Worm (Caenorhabditis elegans) whole organism, midembryonic: ENCODE measurements around the gene rog-1.

Source experiments
- cog-1 ChIP-seq: sonication (generic microtip); optimal IDR thresholded peaks from 2 replicates; lab custom pipeline; 2016; ENCODE audit warnings: missing genetic modification characterization, missing compliant biosample characterization
- flt-1 ChIP-seq: fragments of 200-800 bp; sonication (Bioruptor generic); IDR thresholded peaks from 2 replicates; pipeline ENCODE4 v1.3.6; 2022; ENCODE audit warnings: missing genetic modification characterization, missing compliant biosample characterization
- klf-2 ChIP-seq: fragments of 200-800 bp; sonication (Bioruptor generic); conservative IDR thresholded peaks from 2 replicates; pipeline ENCODE4 v1.3.6; 2022; ENCODE audit warnings: missing genetic modification reagents, missing genetic modification characterization, missing compliant biosample characterization
- ref-1 ChIP-seq: fragments of 200-800 bp; sonication (Bioruptor generic); conservative IDR thresholded peaks from 2 replicates; pipeline ENCODE4 v1.3.6; 2022; ENCODE audit warnings: missing genetic modification reagents, missing genetic modification characterization, missing compliant biosample characterization
- tab-1 ChIP-seq: fragments of 200-800 bp; sonication (Bioruptor generic); IDR thresholded peaks from 2 replicates; pipeline ENCODE4 v1.3.6; 2022; ENCODE audit warnings: missing genetic modification characterization, missing compliant biosample characterization
- ztf-23 ChIP-seq: fragments of 200-800 bp; sonication (Bioruptor generic); IDR thresholded peaks from 2 replicates; pipeline ENCODE4 v1.3.6; 2022; ENCODE audit warnings: missing genetic modification reagents, missing genetic modification characterization, missing compliant biosample characterization
- ztf-29 ChIP-seq: fragments of 200-800 bp; sonication (Bioruptor generic); IDR thresholded peaks from 2 replicates; pipeline ENCODE4 v1.3.6; 2022; ENCODE audit warnings: missing genetic modification reagents, missing genetic modification characterization, missing compliant biosample characterization

DNA sequence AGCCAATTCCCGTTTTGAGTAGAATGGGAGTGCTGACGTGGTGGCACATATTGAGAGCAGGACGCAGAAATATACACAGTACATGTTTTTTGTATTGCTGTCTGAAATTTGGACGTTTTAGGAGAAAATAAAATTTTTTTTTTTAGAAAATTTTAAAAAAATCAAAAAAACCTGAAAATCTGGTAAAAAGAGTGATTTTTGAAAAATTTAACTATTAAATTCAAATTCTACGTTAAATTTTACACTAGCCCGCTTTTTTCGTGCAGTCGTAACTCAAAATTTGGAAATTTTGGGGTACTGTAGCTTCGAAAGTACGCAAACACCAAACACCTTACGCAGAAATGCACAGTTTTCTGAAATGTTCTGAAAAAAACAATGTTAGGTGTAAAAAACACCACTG, 16.9 kb downstream of the rog-1 start, which contains the start of gene C13A10.2:
- TF ChIP-seq ztf-29 = no peak
- no peak for TF ChIP-seq flt-1
- TF ChIP-seq klf-2 = no peak
- no peak for TF ChIP-seq ref-1 (GFP tag; lab: Robert Waterston, UW)
- TF ChIP-seq ztf-23 (GFP tag; lab: Robert Waterston, UW) = no peak
- TF ChIP-seq cog-1 (tag; lab: Kevin White, UChicago) = no peak
- TF ChIP-seq tab-1 (GFP tag; lab: Robert Waterston, UW) = no peak
